Worm (Caenorhabditis elegans) whole organism, L4 larva: ENCODE measurements around the gene W06H8.6.

Source experiments
- F26F4.8 ChIP-seq: fragments of 200-800 bp; sonication (Bioruptor generic); conservative IDR thresholded peaks from 2 replicates; pipeline ENCODE4 v1.3.6; 2022; ENCODE audit warnings: missing genetic modification characterization, missing compliant biosample characterization
- F37D6.2 ChIP-seq: sonication (generic microtip); optimal IDR thresholded peaks from 2 replicates; lab custom pipeline; 2016; ENCODE audit warnings: mild to moderate bottlenecking, missing genetic modification characterization, missing compliant biosample characterization
- F49E8.2 ChIP-seq: sonication (generic microtip); optimal IDR thresholded peaks from 2 replicates; lab custom pipeline; 2016; ENCODE audit warnings: missing compliant biosample characterization, mild to moderate bottlenecking, missing genetic modification characterization, borderline replicate concordance
- R02D3.7 ChIP-seq: fragments of 150-350 bp; sonication (generic microtip); optimal IDR thresholded peaks from 3 replicates; lab custom pipeline; 2014; ENCODE audit warnings: missing biosample characterization, missing genetic modification characterization
- Y48G9A.11 ChIP-seq: fragments of 200-800 bp; sonication (Bioruptor generic); IDR thresholded peaks from 2 replicates; pipeline ENCODE4 v1.3.6; 2022; ENCODE audit warnings: missing genetic modification reagents, missing genetic modification characterization, missing compliant biosample characterization
- Y5F2A.4 ChIP-seq: fragments of 200-800 bp; sonication (Bioruptor generic); optimal IDR thresholded peaks from 2 replicates; lab custom pipeline; 2018; ENCODE audit warnings: mild to moderate bottlenecking, missing genetic modification characterization, missing compliant biosample characterization
- ZK337.2 ChIP-seq: fragments of 200-800 bp; sonication (Bioruptor generic); IDR thresholded peaks from 2 replicates; pipeline ENCODE4 v1.3.6; 2022; ENCODE audit warnings: missing genetic modification reagents, missing genetic modification characterization, missing compliant biosample characterization
- attf-4 ChIP-seq: sonication (generic microtip); optimal IDR thresholded peaks from 3 replicates; lab custom pipeline; 2017; ENCODE audit warnings: missing biosample characterization, missing genetic modification characterization
- ceh-44 ChIP-seq: fragments of 200-800 bp; sonication (Bioruptor generic); IDR thresholded peaks from 2 replicates; pipeline ENCODE4 v1.3.6; 2022; ENCODE audit warnings: missing genetic modification reagents, missing genetic modification characterization, missing compliant biosample characterization
- ceh-62 ChIP-seq: sonication (generic microtip); optimal IDR thresholded peaks from 2 replicates; lab custom pipeline; 2017; ENCODE audit warnings: missing biosample characterization, missing genetic modification characterization
- ctbp-1 ChIP-seq: fragments of 200-800 bp; sonication (Bioruptor generic); IDR thresholded peaks from 2 replicates; pipeline ENCODE4 v1.3.6; 2022; ENCODE audit warnings: missing genetic modification reagents, missing genetic modification characterization, missing compliant biosample characterization
- daf-12 ChIP-seq: fragments of 150-350 bp; optimal IDR thresholded peaks from 2 replicates; lab custom pipeline; 2014; ENCODE audit warnings: missing biosample characterization, missing genetic modification reagents, missing genetic modification characterization
- daf-16 ChIP-seq, 3 experiments: sonication (generic microtip); optimal IDR thresholded peaks; 2 replicates each; lab custom pipeline; 2016 to 2017; ENCODE audit warnings: missing genetic modification characterization in 3 of 3, missing genetic modification reagents in 3 of 3, mild to moderate bottlenecking in 2 of 3, missing compliant biosample characterization in 2 of 3, missing biosample characterization in 1 of 3, moderate library complexity in 1 of 3
- dmd-6 ChIP-seq: fragments of 200-800 bp; sonication (Bioruptor generic); IDR thresholded peaks from 2 replicates; pipeline ENCODE4 v1.3.6; 2022; ENCODE audit warnings: missing genetic modification reagents, missing genetic modification characterization, missing compliant biosample characterization
- dmd-8 ChIP-seq: fragments of 200-800 bp; sonication (Bioruptor generic); IDR thresholded peaks from 2 replicates; pipeline ENCODE4 v1.3.6; 2022; ENCODE audit warnings: missing genetic modification characterization, missing compliant biosample characterization
- egl-43 ChIP-seq: fragments of 200-800 bp; sonication (Bioruptor generic); IDR thresholded peaks from 2 replicates; pipeline ENCODE4 v1.3.6; 2022; ENCODE audit warnings: missing genetic modification reagents, missing genetic modification characterization, missing compliant biosample characterization
- fkh-10 ChIP-seq: fragments of 150-350 bp; optimal IDR thresholded peaks from 2 replicates; lab custom pipeline; 2014; ENCODE audit warnings: missing biosample characterization, missing genetic modification reagents, missing genetic modification characterization
- fos-1 ChIP-seq: fragments of 150-350 bp; optimal IDR thresholded peaks from 2 replicates; lab custom pipeline; 2014; ENCODE audit warnings: missing biosample characterization, missing genetic modification characterization
- hif-1 ChIP-seq, 2 experiments: sonication (generic microtip); optimal IDR thresholded peaks; 2 replicates each; lab custom pipeline; 2016 to 2017; ENCODE audit warnings: missing compliant biosample characterization in 2 of 2, missing genetic modification characterization in 2 of 2, missing genetic modification reagents in 2 of 2, missing genotype in 2 of 2, mild to moderate bottlenecking in 1 of 2
- hlh-11 ChIP-seq: fragments of 200-800 bp; sonication (Bioruptor generic); optimal IDR thresholded peaks from 2 replicates; lab custom pipeline; 2018; ENCODE audit warnings: mild to moderate bottlenecking, missing genetic modification characterization, missing compliant biosample characterization
- jun-1 ChIP-seq: fragments of 150-350 bp; optimal IDR thresholded peaks from 2 replicates; lab custom pipeline; 2014; ENCODE audit warnings: missing biosample characterization, missing genetic modification reagents, missing genetic modification characterization
- lin-1 ChIP-seq: fragments of 200-800 bp; sonication (Bioruptor generic); IDR thresholded peaks from 2 replicates; pipeline ENCODE4 v1.3.6; 2022; ENCODE audit warnings: missing genetic modification reagents, missing genetic modification characterization, missing compliant biosample characterization
- lin-13 ChIP-seq: fragments of 150-350 bp; optimal IDR thresholded peaks from 2 replicates; lab custom pipeline; 2014; ENCODE audit warnings: missing biosample characterization, missing genetic modification reagents, missing genetic modification characterization
- lin-29 ChIP-seq: fragments of 200-800 bp; sonication (Bioruptor generic); IDR thresholded peaks from 2 replicates; pipeline ENCODE4 v1.3.6; 2022; ENCODE audit warnings: missing genetic modification reagents, missing genetic modification characterization, missing compliant biosample characterization
- madf-5 ChIP-seq, 2 experiments: fragments of 200-800 bp; sonication (Bioruptor generic); IDR thresholded peaks; 2 replicates each; pipeline ENCODE4 v1.3.6; 2022; ENCODE audit warnings: missing compliant biosample characterization in 2 of 2, missing genetic modification characterization in 2 of 2
- mdl-1 ChIP-seq, 2 experiments: fragments of 150-350 bp in 1 of 2; sonication (generic microtip) in 1 of 2; optimal IDR thresholded peaks; 2 replicates each; lab custom pipeline; 2014 to 2017; ENCODE audit warnings: missing biosample characterization in 2 of 2, missing genetic modification characterization in 2 of 2
- mxl-2 ChIP-seq: fragments of 200-800 bp; sonication (Bioruptor generic); conservative IDR thresholded peaks from 2 replicates; pipeline ENCODE4 v1.3.6; 2022; ENCODE audit warnings: missing genetic modification reagents, missing genetic modification characterization, missing compliant biosample characterization
- nhr-10 ChIP-seq: fragments of 150-350 bp; optimal IDR thresholded peaks from 2 replicates; lab custom pipeline; 2014; ENCODE audit warnings: missing biosample characterization, missing genetic modification characterization
- nhr-11 ChIP-seq: fragments of 150-350 bp; optimal IDR thresholded peaks from 2 replicates; lab custom pipeline; 2014; ENCODE audit warnings: missing biosample characterization, missing genetic modification characterization
- nhr-111 ChIP-seq: fragments of 200-800 bp; sonication (Bioruptor generic); optimal IDR thresholded peaks from 2 replicates; lab custom pipeline; 2018; ENCODE audit warnings: mild to moderate bottlenecking, missing genetic modification characterization, missing compliant biosample characterization
- nhr-237 ChIP-seq: sonication (generic microtip); optimal IDR thresholded peaks from 2 replicates; lab custom pipeline; 2017; ENCODE audit warnings: missing biosample characterization, missing genetic modification characterization
- nhr-25 ChIP-seq: sonication (generic microtip); optimal IDR thresholded peaks from 2 replicates; lab custom pipeline; 2017; ENCODE audit warnings: missing genetic modification characterization, mild to moderate bottlenecking, missing compliant biosample characterization, antibody characterized with exemption, moderate library complexity, borderline replicate concordance; ENCODE audit not compliant: insufficient read depth
- nhr-28 ChIP-seq: fragments of 150-350 bp; optimal IDR thresholded peaks from 2 replicates; lab custom pipeline; 2014; ENCODE audit warnings: missing biosample characterization, missing genetic modification characterization
- nhr-41 ChIP-seq: fragments of 200-800 bp; sonication (Bioruptor generic); IDR thresholded peaks from 2 replicates; pipeline ENCODE4 v1.3.6; 2022; ENCODE audit warnings: missing genetic modification reagents, missing genetic modification characterization, missing compliant biosample characterization
- nhr-48 ChIP-seq: sonication (generic microtip); optimal IDR thresholded peaks from 2 replicates; lab custom pipeline; 2016; ENCODE audit warnings: mild to moderate bottlenecking, missing genetic modification characterization, missing compliant biosample characterization
- nhr-6 ChIP-seq: fragments of 150-350 bp; optimal IDR thresholded peaks from 2 replicates; lab custom pipeline; 2014; ENCODE audit warnings: missing biosample characterization, missing genetic modification characterization
- nhr-76 ChIP-seq: fragments of 150-350 bp; optimal IDR thresholded peaks from 2 replicates; lab custom pipeline; 2014; ENCODE audit warnings: missing biosample characterization, missing genetic modification characterization
- pha-4 ChIP-seq, 2 experiments: fragments of 150-350 bp in 1 of 2; fragments of 200-800 bp in 1 of 2; sonication (Bioruptor generic) in 1 of 2; IDR thresholded peaks in 1 of 2; optimal IDR thresholded peaks in 1 of 2; 2 replicates each; pipeline versions ENCODE4 v1.3.6 to Lab custom; 2014 to 2022; ENCODE audit warnings: missing genetic modification characterization in 2 of 2, missing genetic modification reagents in 2 of 2, missing biosample characterization in 1 of 2, missing compliant biosample characterization in 1 of 2
- saeg-2 ChIP-seq: fragments of 200-800 bp; sonication (Bioruptor generic); IDR thresholded peaks from 2 replicates; pipeline ENCODE4 v1.3.6; 2022; ENCODE audit warnings: missing genetic modification reagents, missing genetic modification characterization, missing compliant biosample characterization
- sdz-12 ChIP-seq: fragments of 200-800 bp; sonication (Bioruptor generic); optimal IDR thresholded peaks from 2 replicates; lab custom pipeline; 2018; ENCODE audit warnings: mild to moderate bottlenecking, missing genetic modification characterization, missing compliant biosample characterization
- spr-1 ChIP-seq: sonication (generic microtip); optimal IDR thresholded peaks from 2 replicates; lab custom pipeline; 2016; ENCODE audit warnings: mild to moderate bottlenecking, missing genetic modification characterization, missing compliant biosample characterization
- spr-3 ChIP-seq: fragments of 200-800 bp; sonication (Bioruptor generic); optimal IDR thresholded peaks from 2 replicates; lab custom pipeline; 2018; ENCODE audit warnings: mild to moderate bottlenecking, missing genetic modification characterization, missing compliant biosample characterization
- unc-130 ChIP-seq: sonication (generic microtip); optimal IDR thresholded peaks from 2 replicates; lab custom pipeline; 2016; ENCODE audit warnings: missing genetic modification reagents, missing genetic modification characterization, missing compliant biosample characterization
- unc-39 ChIP-seq: sonication (generic microtip); optimal IDR thresholded peaks from 2 replicates; lab custom pipeline; 2017; ENCODE audit warnings: missing biosample characterization, missing genetic modification characterization
- zag-1 ChIP-seq: fragments of 150-350 bp; optimal IDR thresholded peaks from 2 replicates; lab custom pipeline; 2014; ENCODE audit warnings: missing biosample characterization, missing genetic modification characterization
- zfp-2 ChIP-seq: sonication (generic microtip); optimal IDR thresholded peaks from 2 replicates; lab custom pipeline; 2016; ENCODE audit warnings: mild to moderate bottlenecking, missing genetic modification characterization, missing compliant biosample characterization
- zfp-3 ChIP-seq: fragments of 200-800 bp; sonication (Bioruptor generic); conservative IDR thresholded peaks from 2 replicates; pipeline ENCODE4 v1.3.6; 2022; ENCODE audit warnings: missing genetic modification reagents, missing genetic modification characterization, missing compliant biosample characterization
- zip-2 ChIP-seq: fragments of 150-350 bp; optimal IDR thresholded peaks from 2 replicates; lab custom pipeline; 2014; ENCODE audit warnings: missing biosample characterization, missing genetic modification characterization
- ztf-7 ChIP-seq: fragments of 150-350 bp; optimal IDR thresholded peaks from 2 replicates; lab custom pipeline; 2014; ENCODE audit warnings: missing biosample characterization, missing genetic modification characterization

Gene W06H8.6

ce11 chrV:6230629-6231229, 3.9 kb upstream of the W06H8.6 start (continued):
- TF ChIP-seq nhr-48 = peak; percentile 62
- no peak for TF ChIP-seq daf-12 (tag; lab: Kevin White, UChicago)
- peak in 1 of 2 experiments; percentile 22 for TF ChIP-seq hif-1 (tag; optimal IDR thresholded peaks at IDR 0.05; lab: Kevin White, UChicago)
- no peak for TF ChIP-seq lin-1
- TF ChIP-seq zip-2 (tag; lab: Kevin White, UChicago) = no peak
- no peak for TF ChIP-seq nhr-237 (tag; lab: Kevin White, UChicago)
- no peak for TF ChIP-seq lin-29 (GFP tag; lab: Robert Waterston, UW)
- no peak for TF ChIP-seq zfp-3 (GFP tag; lab: Robert Waterston, UW)
- TF ChIP-seq spr-3 = no peak
- no peak for TF ChIP-seq lin-13
- no peak for TF ChIP-seq mxl-2 (GFP tag; lab: Robert Waterston, UW)
- no peak for TF ChIP-seq unc-39 (tag; lab: Kevin White, UChicago)
- TF ChIP-seq R02D3.7 = no peak
- no peak for TF ChIP-seq fos-1
- TF ChIP-seq nhr-25 (tag; lab: Kevin White, UChicago) = no peak
- TF ChIP-seq ceh-44 (GFP tag; lab: Robert Waterston, UW) = no peak
- no peak for TF ChIP-seq daf-16 (GFP tag; optimal IDR thresholded peaks at IDR 0.05; lab: Kevin White, UChicago)
- peak; percentile 89 for TF ChIP-seq daf-16 (tag; optimal IDR thresholded peaks at IDR 0.05; lab: Kevin White, UChicago)
- no peak for TF ChIP-seq nhr-10 (tag; lab: Kevin White, UChicago)
- TF ChIP-seq zfp-2 = no peak
- TF ChIP-seq saeg-2 = no peak
- TF ChIP-seq zag-1 = no peak
- TF ChIP-seq F37D6.2 (tag; lab: Kevin White, UChicago) = no peak
- no peak for TF ChIP-seq ctbp-1 (GFP tag; lab: Robert Waterston, UW)
- no peak for TF ChIP-seq nhr-111 (GFP tag; lab: Kevin White, UChicago)
- TF ChIP-seq nhr-41 (GFP tag; lab: Robert Waterston, UW) = no peak
- no peak for TF ChIP-seq jun-1 (tag; lab: Kevin White, UChicago)
- no peak for TF ChIP-seq madf-5 (GFP tag; IDR thresholded peaks at IDR 0.05; lab: Robert Waterston, UW)
- TF ChIP-seq sdz-12 (GFP tag; lab: Kevin White, UChicago) = no peak

ce11 chrV:6229457-6229949, 2.7 kb upstream of the W06H8.6 start:
- no peak for TF ChIP-seq F49E8.2
- TF ChIP-seq jun-1 (tag; lab: Kevin White, UChicago) = peak; percentile 56
- TF ChIP-seq nhr-25 (tag; lab: Kevin White, UChicago) = peak; percentile 79
- peak; percentile 87 for TF ChIP-seq dmd-6 (GFP tag; lab: Robert Waterston, UW)
- TF ChIP-seq nhr-76 (tag; lab: Kevin White, UChicago) = peak; percentile 15
- peak; percentile 44 for TF ChIP-seq ztf-7 (tag; lab: Kevin White, UChicago)
- TF ChIP-seq attf-4 (tag; lab: Kevin White, UChicago) = no peak
- TF ChIP-seq dmd-8 (GFP tag; lab: Robert Waterston, UW) = no peak
- TF ChIP-seq lin-29 (GFP tag; lab: Robert Waterston, UW) = no peak
- no peak for TF ChIP-seq ceh-62
- TF ChIP-seq Y5F2A.4 (GFP tag; lab: Kevin White, UChicago) = no peak
- peak; percentile 98 for TF ChIP-seq hlh-11
- TF ChIP-seq zfp-2 = no peak
- peak; percentile 55 for TF ChIP-seq nhr-11 (tag; lab: Kevin White, UChicago)
- no peak for TF ChIP-seq egl-43 (GFP tag; lab: Robert Waterston, UW)
- peak; percentile 36 to 93 for TF ChIP-seq mdl-1 (tag; optimal IDR thresholded peaks at IDR 0.05; lab: Kevin White, UChicago)
- no peak for TF ChIP-seq ZK337.2 (GFP tag; lab: Robert Waterston, UW)
- no peak for TF ChIP-seq nhr-6 (tag; lab: Kevin White, UChicago)
- TF ChIP-seq Y48G9A.11 (GFP tag; lab: Robert Waterston, UW) = peak; percentile 56; the same call in 1 of the 2 replicates
- 0 out of 2 replicates have a peak, but pooled peaks have one; percentile 42 for TF ChIP-seq pha-4 (GFP tag; IDR thresholded peaks at IDR 0.05; lab: Robert Waterston, UW)
- peak; percentile 66 for TF ChIP-seq pha-4 (tag; optimal IDR thresholded peaks at IDR 0.05; lab: Kevin White, UChicago)
- TF ChIP-seq fkh-10 = no peak
- peak; percentile 90 for TF ChIP-seq nhr-28 (tag; lab: Kevin White, UChicago)
- peak; percentile 22 for TF ChIP-seq spr-1 (tag; lab: Kevin White, UChicago)
- no peak for TF ChIP-seq F26F4.8 (GFP tag; lab: Robert Waterston, UW)
- TF ChIP-seq unc-130 (GFP tag; lab: Kevin White, UChicago) = no peak
